Worm (Caenorhabditis elegans): ENCODE data around the gene nono-1.

Gene nono-1

DNA sequence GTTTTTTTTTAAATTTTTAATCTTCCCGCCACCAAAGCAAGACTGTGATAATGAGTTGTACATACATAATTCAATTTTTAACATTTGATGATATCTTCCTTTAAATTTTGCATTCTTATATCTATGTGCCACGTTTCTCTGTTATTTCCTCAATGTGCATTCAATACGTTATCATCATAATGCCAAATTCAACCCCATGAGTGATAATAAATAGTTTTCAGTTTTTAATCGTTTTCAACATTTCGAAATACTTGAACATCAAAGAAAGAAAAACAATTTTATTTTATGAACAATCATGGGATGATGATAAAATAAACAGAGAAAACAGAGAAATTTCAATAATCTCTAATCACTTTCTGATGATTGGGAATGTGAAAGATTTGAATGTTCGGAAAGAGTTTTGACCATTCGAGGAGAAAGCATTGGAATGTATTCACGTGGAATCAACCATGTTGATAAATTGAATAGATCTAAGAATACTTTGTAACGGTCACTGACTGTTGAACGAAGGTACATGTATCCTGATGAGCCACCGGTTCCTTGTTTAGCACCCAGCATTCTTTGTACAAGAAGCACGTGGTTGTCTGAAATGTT lies 40.6 kb downstream of the nono-1 start:
- TF ChIP-seq zip-5 (tag; optimal IDR thresholded peaks at IDR 0.05) = no peak
- TF ChIP-seq pqm-1 (tag; optimal IDR thresholded peaks at IDR 0.05) = no peak
- TF ChIP-seq nhr-232 (tag; optimal IDR thresholded peaks at IDR 0.05) = no peak
- TF ChIP-seq elt-2 (tag; optimal IDR thresholded peaks at IDR 0.05) = peak; percentile 23
- TF ChIP-seq pros-1 (tag; optimal IDR thresholded peaks at IDR 0.05) = no peak
- no peak for TF ChIP-seq nhr-11 (tag; optimal IDR thresholded peaks at IDR 0.05)
- no peak for TF ChIP-seq ahr-1 (tag; optimal IDR thresholded peaks at IDR 0.05)

DNA sequence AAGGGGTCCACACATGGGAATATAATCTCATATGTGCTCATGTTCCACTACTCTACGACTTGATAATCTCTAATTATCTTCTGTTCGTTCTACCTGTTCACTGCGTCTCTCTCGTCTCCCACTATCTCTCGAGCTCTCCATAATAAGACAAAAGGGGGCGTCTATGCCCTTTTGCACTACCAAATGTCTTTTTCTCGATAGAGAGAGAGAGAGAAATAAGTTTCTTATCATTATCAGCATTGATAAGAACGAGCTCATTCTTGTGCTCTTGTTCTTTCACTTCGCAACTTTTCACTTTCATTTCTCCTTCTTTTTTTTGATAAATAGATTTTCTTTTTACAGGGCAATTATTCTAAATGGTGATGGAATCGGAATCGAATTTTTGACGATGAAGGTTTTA lies 42.1 kb downstream of the nono-1 start:
- TF ChIP-seq che-1 (tag; optimal IDR thresholded peaks at IDR 0.05) (no peak), elt-2 (tag; optimal IDR thresholded peaks at IDR 0.05) (peak; percentile 94)

DNA sequence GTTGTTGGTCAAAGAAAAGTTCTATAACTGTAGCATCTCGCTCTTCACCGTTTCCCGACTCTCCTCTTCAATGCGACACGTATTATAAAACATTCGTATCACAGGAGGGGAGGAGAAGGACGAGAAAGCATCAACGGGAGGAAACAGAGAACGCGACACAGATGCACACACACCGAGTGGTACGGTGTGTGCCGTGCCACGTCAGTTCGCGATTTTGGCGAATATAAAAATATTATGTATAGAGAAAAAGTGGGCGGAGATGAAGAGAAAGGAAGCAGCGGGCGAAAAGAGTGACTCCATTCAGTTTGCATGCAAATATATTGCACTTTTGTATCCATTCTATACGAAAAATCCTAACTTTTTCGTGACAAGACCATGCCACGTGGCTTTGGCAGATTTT lies 43.3 kb downstream of the nono-1 start:
- TF ChIP-seq elt-2 (tag; optimal IDR thresholded peaks at IDR 0.05) (peak; percentile 5), nfya-1 (tag; optimal IDR thresholded peaks at IDR 0.05) (peak; percentile 55), fax-1 (tag; optimal IDR thresholded peaks at IDR 0.05) (no peak)

DNA sequence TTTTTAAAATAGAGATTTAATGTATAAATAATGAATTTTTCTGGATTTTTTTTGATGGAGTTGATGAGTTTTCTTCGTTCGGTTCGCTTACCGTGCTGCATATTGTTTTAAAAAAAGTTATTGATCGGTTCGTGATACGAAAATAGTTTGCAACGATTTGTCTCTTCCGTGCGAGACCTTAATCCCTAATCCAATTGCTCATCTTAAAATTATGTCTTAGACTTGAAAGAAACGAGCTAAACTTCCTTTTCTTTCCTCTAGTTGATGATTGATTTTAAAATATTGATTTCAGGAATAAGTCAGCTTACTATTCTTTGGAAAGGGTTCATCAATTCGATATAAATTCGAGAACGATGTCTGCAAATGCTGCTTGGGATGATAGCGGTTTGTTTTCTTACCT lies 49.6 kb downstream of the nono-1 start, which contains the start of gene C28H8.3:
TSS of gene C28H8.3 (plus strand) at position 293 of the 400 bp plus-strand sequence.
- TF ChIP-seq ceh-30 (tag; optimal IDR thresholded peaks at IDR 0.05) (no peak), dmd-4 (tag; optimal IDR thresholded peaks at IDR 0.05; ENCODE audit: borderline replicate concordance) (no peak), ref-2 (tag; optimal IDR thresholded peaks at IDR 0.05) (no peak), ceh-19 (GFP tag; optimal IDR thresholded peaks at IDR 0.05) (no peak), npax-4 (tag; optimal IDR thresholded peaks at IDR 0.05) (no peak), dve-1 (tag; optimal IDR thresholded peaks at IDR 0.05) (no peak), ceh-48 (tag; optimal IDR thresholded peaks at IDR 0.05) (no peak), Y22D7AL.16 (tag; optimal IDR thresholded peaks at IDR 0.05) (no peak), lin-11 (tag; optimal IDR thresholded peaks at IDR 0.05) (no peak), ceh-18 (tag; optimal IDR thresholded peaks at IDR 0.05) (no peak), elt-2 (tag; optimal IDR thresholded peaks at IDR 0.05) (no peak), ama-1 (optimal IDR thresholded peaks at IDR 0.05) (no peak)

DNA sequence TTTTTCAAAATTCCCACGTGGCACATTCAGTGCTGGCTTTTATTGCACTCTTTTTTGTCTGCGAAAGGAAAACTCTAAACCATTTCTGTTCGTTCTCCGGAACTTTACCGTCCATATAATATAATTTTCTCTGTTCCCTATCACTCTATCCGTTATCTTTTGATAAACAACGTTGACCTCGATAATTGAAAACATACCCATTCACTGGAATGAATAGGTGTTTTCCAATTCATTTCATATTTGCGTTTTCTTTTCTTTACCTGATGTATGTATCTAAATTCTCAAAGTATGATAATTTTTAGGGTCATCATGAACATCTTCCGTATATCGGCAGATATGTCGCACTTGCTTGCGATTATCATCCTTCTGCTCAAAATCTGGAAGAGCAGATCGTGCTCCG lies 51.3 kb downstream of the nono-1 start, which contains the start of gene erd-2.2:
TSS of gene erd-2.2 (plus strand) at position 301 of the 400 bp plus-strand sequence.
- TF ChIP-seq lin-11 (tag; optimal IDR thresholded peaks at IDR 0.05) = no peak
- no peak for TF ChIP-seq nfya-1 (tag; optimal IDR thresholded peaks at IDR 0.05)
- no peak for TF ChIP-seq ttx-3 (tag; optimal IDR thresholded peaks at IDR 0.05)
- no peak for TF ChIP-seq ceh-19 (GFP tag; optimal IDR thresholded peaks at IDR 0.05)
- TF ChIP-seq Y22D7AL.16 (tag; optimal IDR thresholded peaks at IDR 0.05) = no peak
- TF ChIP-seq zip-5 (tag; optimal IDR thresholded peaks at IDR 0.05) = no peak
- no peak for TF ChIP-seq madf-2 (tag; optimal IDR thresholded peaks at IDR 0.05)
- TF ChIP-seq sdc-2 (tag; optimal IDR thresholded peaks at IDR 0.05) = no peak
- no peak for TF ChIP-seq C38D4.7 (GFP tag; optimal IDR thresholded peaks at IDR 0.05)
- no peak for TF ChIP-seq pax-1 (tag; optimal IDR thresholded peaks at IDR 0.05)
- TF ChIP-seq fkh-6 (tag; optimal IDR thresholded peaks at IDR 0.05) = no peak
- TF ChIP-seq ceh-34 (tag; optimal IDR thresholded peaks at IDR 0.05) = no peak
- no peak for TF ChIP-seq tbx-7 (tag; optimal IDR thresholded peaks at IDR 0.05)
- TF ChIP-seq hlh-30 (tag; optimal IDR thresholded peaks at IDR 0.05; ENCODE audit: insufficient read depth) = no peak

DNA sequence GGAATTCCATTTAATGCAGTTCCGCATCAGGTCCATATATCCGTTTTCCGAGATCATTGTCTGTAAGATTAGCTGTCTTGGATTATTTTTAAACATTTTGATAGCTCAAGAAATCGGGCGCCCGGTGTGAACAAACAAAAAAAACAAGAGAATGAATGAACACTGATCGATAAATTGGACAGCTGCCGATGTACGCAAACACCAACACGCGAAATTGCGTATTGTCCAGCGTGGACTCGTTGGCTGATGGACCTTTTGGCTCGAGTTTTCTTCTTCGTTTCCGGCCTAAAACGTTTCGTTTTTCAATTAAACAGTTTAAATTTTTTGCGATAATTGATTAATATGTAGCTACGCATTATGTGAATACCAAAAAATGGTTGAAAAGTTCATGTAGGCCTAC lies 52.0 kb downstream of the nono-1 start, which contains the start of gene dpff-1:
TSS of gene dpff-1 (minus strand) at position 288 of the 400 bp plus-strand sequence.
- peak; percentile 85 for TF ChIP-seq ceh-48 (tag; optimal IDR thresholded peaks at IDR 0.05)
- no peak for TF ChIP-seq ceh-30 (tag; optimal IDR thresholded peaks at IDR 0.05)
- TF ChIP-seq ceh-2 (tag; optimal IDR thresholded peaks at IDR 0.05) = no peak
- no peak for TF ChIP-seq pag-3 (tag; optimal IDR thresholded peaks at IDR 0.05; ENCODE audit: borderline replicate concordance)
- no peak for TF ChIP-seq ets-4 (tag; optimal IDR thresholded peaks at IDR 0.05)
- no peak for TF ChIP-seq ref-2 (tag; optimal IDR thresholded peaks at IDR 0.05)
- no peak for TF ChIP-seq hlh-30 (tag; optimal IDR thresholded peaks at IDR 0.05; ENCODE audit: insufficient read depth)
